Fruit fly (Drosophila melanogaster): ENCODE data around the gene Qtzl.

DNA sequence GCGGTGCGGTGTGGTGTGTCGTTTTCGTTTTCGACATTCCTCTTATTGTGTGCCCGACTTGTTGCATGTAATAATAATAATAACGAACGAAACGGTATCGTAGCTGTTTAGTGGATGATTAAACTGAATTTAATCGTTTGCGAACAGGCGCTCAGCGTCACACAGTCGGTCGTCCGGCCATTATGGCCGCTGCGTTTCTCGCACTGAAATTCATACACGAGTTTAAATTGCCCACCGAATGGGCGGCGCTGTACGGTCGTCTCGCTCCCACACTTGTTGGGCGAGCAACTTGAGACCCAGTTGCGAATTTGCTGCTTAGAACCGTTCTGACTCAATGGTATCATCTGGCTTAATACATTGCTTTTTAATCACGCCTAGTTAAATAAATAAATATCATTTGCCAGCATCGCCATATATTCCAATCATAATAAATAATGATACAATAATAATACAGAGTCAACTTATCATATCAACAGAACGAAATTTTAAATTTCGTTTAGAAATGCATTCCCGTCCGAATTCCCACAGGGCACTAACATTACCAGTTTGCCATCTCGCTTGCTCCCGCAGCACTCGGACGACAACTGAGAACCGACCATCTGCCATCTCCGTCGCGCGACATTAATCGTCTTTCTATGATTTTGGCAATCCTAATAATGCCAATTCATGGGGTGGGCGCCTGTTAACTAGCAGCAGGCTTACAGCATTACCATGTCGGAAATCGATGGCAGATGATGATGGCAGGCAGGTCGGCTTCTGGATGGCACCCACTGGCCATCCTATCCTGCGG, 15.5 kb downstream of the Qtzl start:
- TF ChIP-seq h (optimal IDR thresholded peaks at IDR 0.05) (no peak), psq (optimal IDR thresholded peaks at IDR 0.05) (no peak), insv (optimal IDR thresholded peaks at IDR 0.05) (no peak), ttk (optimal IDR thresholded peaks at IDR 0.05) (no peak), Sin3A (optimal IDR thresholded peaks at IDR 0.05) (no peak), Myc (optimal IDR thresholded peaks at IDR 0.05) (no peak)
